Worm (Caenorhabditis elegans) whole organism, L2 larva: ENCODE measurements around the gene osm-12.

Experiments used
- C34F6.9 ChIP-seq: fragments of 150-350 bp; optimal IDR thresholded peaks from 2 replicates; lab custom pipeline; 2014; ENCODE audit warnings: missing biosample characterization, missing genetic modification characterization
- F13H6.1 ChIP-seq: sonication (generic microtip); optimal IDR thresholded peaks from 2 replicates; lab custom pipeline; 2016; ENCODE audit warnings: missing genetic modification characterization, missing compliant biosample characterization
- Y55F3AM.14 ChIP-seq: fragments of 200-800 bp; sonication (Bioruptor generic); optimal IDR thresholded peaks from 2 replicates; lab custom pipeline; 2018; ENCODE audit warnings: mild to moderate bottlenecking, missing genetic modification characterization, missing compliant biosample characterization
- ZK546.5 ChIP-seq: sonication (generic microtip); optimal IDR thresholded peaks from 2 replicates; lab custom pipeline; 2017; ENCODE audit warnings: missing biosample characterization, missing genetic modification characterization
- alr-1 ChIP-seq: fragments of 150-350 bp; optimal IDR thresholded peaks from 2 replicates; lab custom pipeline; 2014; ENCODE audit warnings: missing biosample characterization, missing genetic modification characterization
- aly-2 ChIP-seq: fragments of 150-350 bp; optimal IDR thresholded peaks from 2 replicates; lab custom pipeline; 2014; ENCODE audit warnings: missing biosample characterization, missing genetic modification characterization
- ama-1 ChIP-seq: fragments of 150-350 bp; optimal IDR thresholded peaks from 2 replicates; lab custom pipeline; 2018; ENCODE audit warnings: inconsistent platforms
- ceh-16 ChIP-seq: fragments of 150-350 bp; optimal IDR thresholded peaks from 2 replicates; lab custom pipeline; 2014; ENCODE audit warnings: missing biosample characterization, missing genetic modification characterization
- crh-2 ChIP-seq: sonication (generic microtip); optimal IDR thresholded peaks from 2 replicates; lab custom pipeline; 2017; ENCODE audit warnings: missing biosample characterization, missing genetic modification characterization
- dmd-4 ChIP-seq: sonication (generic microtip); optimal IDR thresholded peaks from 2 replicates; lab custom pipeline; 2017; ENCODE audit warnings: missing biosample characterization, missing genetic modification characterization
- egl-27 ChIP-seq: sonication (generic microtip); optimal IDR thresholded peaks from 3 replicates; lab custom pipeline; 2017; ENCODE audit warnings: missing biosample characterization, missing genetic modification reagents, missing genetic modification characterization
- elt-1 ChIP-seq: fragments of 150-350 bp; optimal IDR thresholded peaks from 2 replicates; lab custom pipeline; 2014; ENCODE audit warnings: missing biosample characterization, missing genetic modification characterization
- elt-3 ChIP-seq: sonication (generic microtip); optimal IDR thresholded peaks from 2 replicates; lab custom pipeline; 2017; ENCODE audit warnings: missing biosample characterization, missing genetic modification characterization
- gmeb-1 ChIP-seq: fragments of 150-350 bp; optimal IDR thresholded peaks from 2 replicates; lab custom pipeline; 2014; ENCODE audit warnings: missing biosample characterization, missing genetic modification characterization
- lin-11 ChIP-seq: fragments of 150-350 bp; sonication (generic microtip); optimal IDR thresholded peaks from 2 replicates; lab custom pipeline; 2014; ENCODE audit warnings: missing biosample characterization, missing genetic modification characterization, inconsistent platforms, mixed read lengths
- lin-13 ChIP-seq: fragments of 150-350 bp; optimal IDR thresholded peaks from 2 replicates; lab custom pipeline; 2014; ENCODE audit warnings: missing biosample characterization, missing genetic modification reagents, missing genetic modification characterization
- lin-39 ChIP-seq: fragments of 150-350 bp; optimal IDR thresholded peaks from 2 replicates; lab custom pipeline; 2014; ENCODE audit warnings: missing biosample characterization, missing genetic modification reagents, missing genetic modification characterization
- lsy-2 ChIP-seq, 2 experiments: fragments of 150-350 bp in 1 of 2; sonication (generic microtip) in 1 of 2; optimal IDR thresholded peaks; 2 replicates each; lab custom pipeline; 2014 to 2017; ENCODE audit warnings: missing biosample characterization in 2 of 2, missing genetic modification characterization in 2 of 2
- mab-5 ChIP-seq: fragments of 150-350 bp; optimal IDR thresholded peaks from 2 replicates; lab custom pipeline; 2014; ENCODE audit warnings: missing biosample characterization, missing genetic modification characterization
- mbf-1 ChIP-seq: sonication (generic microtip); optimal IDR thresholded peaks from 2 replicates; lab custom pipeline; 2017; ENCODE audit warnings: missing biosample characterization, missing genetic modification characterization
- nhr-10 ChIP-seq: sonication (generic microtip); optimal IDR thresholded peaks from 2 replicates; lab custom pipeline; 2017; ENCODE audit warnings: missing biosample characterization, missing genetic modification characterization
- nhr-11 ChIP-seq: fragments of 150-350 bp; optimal IDR thresholded peaks from 2 replicates; lab custom pipeline; 2014; ENCODE audit warnings: missing biosample characterization, missing genetic modification characterization
- nhr-12 ChIP-seq: fragments of 150-350 bp; optimal IDR thresholded peaks from 2 replicates; lab custom pipeline; 2014; ENCODE audit warnings: missing biosample characterization, missing genetic modification characterization
- nhr-129 ChIP-seq: fragments of 150-350 bp; optimal IDR thresholded peaks from 2 replicates; lab custom pipeline; 2014; ENCODE audit warnings: missing biosample characterization, missing genetic modification characterization
- nhr-23 ChIP-seq: fragments of 150-350 bp; optimal IDR thresholded peaks from 2 replicates; lab custom pipeline; 2014; ENCODE audit warnings: missing biosample characterization, missing genetic modification reagents, missing genetic modification characterization
- nhr-237 ChIP-seq: fragments of 150-350 bp; optimal IDR thresholded peaks from 2 replicates; lab custom pipeline; 2014; ENCODE audit warnings: missing biosample characterization, missing genetic modification characterization
- nhr-25 ChIP-seq: fragments of 150-350 bp; sonication (generic microtip); optimal IDR thresholded peaks from 3 replicates; lab custom pipeline; 2014; ENCODE audit warnings: missing biosample characterization, missing genetic modification characterization
- nhr-6 ChIP-seq: fragments of 150-350 bp; optimal IDR thresholded peaks from 2 replicates; lab custom pipeline; 2014; ENCODE audit warnings: missing biosample characterization, missing genetic modification characterization
- nhr-77 ChIP-seq: fragments of 150-350 bp; optimal IDR thresholded peaks from 2 replicates; lab custom pipeline; 2014; ENCODE audit warnings: missing biosample characterization, missing genetic modification characterization
- peb-1 ChIP-seq: fragments of 150-350 bp; optimal IDR thresholded peaks from 2 replicates; lab custom pipeline; 2014; ENCODE audit warnings: missing biosample characterization, missing genetic modification characterization
- sem-4 ChIP-seq: fragments of 150-350 bp; optimal IDR thresholded peaks from 2 replicates; lab custom pipeline; 2014; ENCODE audit warnings: missing biosample characterization, missing genetic modification reagents, missing genetic modification characterization
- sma-3 ChIP-seq: sonication (generic microtip); optimal IDR thresholded peaks from 2 replicates; lab custom pipeline; 2016; ENCODE audit warnings: missing genetic modification reagents, missing genetic modification characterization, missing compliant biosample characterization
- sma-9 ChIP-seq, 2 experiments: fragments of 150-350 bp in 1 of 2; sonication (generic microtip) in 1 of 2; optimal IDR thresholded peaks; 2 replicates each; lab custom pipeline; 2014 to 2016; ENCODE audit warnings: missing genetic modification characterization in 2 of 2, mild to moderate bottlenecking in 1 of 2, missing biosample characterization in 1 of 2, missing compliant biosample characterization in 1 of 2, missing genetic modification reagents in 1 of 2, moderate library complexity in 1 of 2
- snpc-4 ChIP-seq: fragments of 150-350 bp; optimal IDR thresholded peaks from 2 replicates; lab custom pipeline; 2014; ENCODE audit warnings: missing biosample characterization, missing genetic modification characterization
- unc-39 ChIP-seq: fragments of 150-350 bp; optimal IDR thresholded peaks from 2 replicates; lab custom pipeline; 2014; ENCODE audit warnings: missing biosample characterization, missing genetic modification characterization
- unc-55 ChIP-seq: fragments of 150-350 bp; sonication (generic microtip); optimal IDR thresholded peaks from 3 replicates; lab custom pipeline; 2014; ENCODE audit warnings: missing biosample characterization, missing genetic modification reagents, missing genetic modification characterization
- unc-62 ChIP-seq: fragments of 150-350 bp; optimal IDR thresholded peaks from 2 replicates; lab custom pipeline; 2014; ENCODE audit warnings: missing biosample characterization, missing genetic modification reagents, missing genetic modification characterization
- zag-1 ChIP-seq: fragments of 150-350 bp; optimal IDR thresholded peaks from 2 replicates; lab custom pipeline; 2014; ENCODE audit warnings: missing biosample characterization, missing genetic modification characterization
- ztf-1 ChIP-seq: fragments of 200-800 bp; sonication (Bioruptor generic); conservative IDR thresholded peaks from 2 replicates; pipeline ENCODE4 v1.3.6; 2022; ENCODE audit warnings: missing genetic modification characterization, missing compliant biosample characterization
- ztf-11 ChIP-seq: sonication (generic microtip); optimal IDR thresholded peaks from 2 replicates; lab custom pipeline; 2017; ENCODE audit warnings: missing biosample characterization, missing genetic modification characterization
- ztf-4 ChIP-seq: fragments of 150-350 bp; optimal IDR thresholded peaks from 2 replicates; lab custom pipeline; 2014; ENCODE audit warnings: missing biosample characterization, missing genetic modification characterization

osm-12 gene

DNA sequence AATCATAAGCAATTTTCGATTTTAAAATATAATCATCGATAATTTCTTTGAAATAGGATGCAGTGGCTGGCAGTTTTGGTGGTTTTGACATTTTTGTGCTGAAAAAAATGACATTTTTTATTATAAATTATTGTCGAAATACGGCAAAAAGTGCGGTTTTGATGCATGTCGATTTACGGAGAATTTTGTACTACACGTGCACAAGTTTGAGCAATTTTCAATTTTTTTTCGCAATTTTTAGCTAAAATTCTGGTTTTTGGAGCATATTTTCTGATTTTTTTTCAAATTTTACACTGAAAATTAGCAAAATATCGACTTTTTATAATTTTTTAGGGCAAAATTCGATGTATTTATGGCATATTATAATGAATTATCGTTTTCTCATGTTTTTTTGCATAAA, 13.3 kb upstream of the osm-12 start, which contains the start of gene Y75B8A.13:
Y75B8A.13 (minus strand) TSS at position 101 of the 400 bp plus-strand sequence.
- TF ChIP-seq alr-1 (tag; lab: Kevin White, UChicago) (no peak), nhr-10 (tag; lab: Kevin White, UChicago) (no peak), peb-1 (tag; lab: Kevin White, UChicago) (no peak), lin-13 (GFP tag; lab: Kevin White, UChicago) (no peak), unc-39 (tag; lab: Kevin White, UChicago) (no peak), egl-27 (tag; lab: Kevin White, UChicago) (no peak), ceh-16 (no peak), unc-55 (GFP tag; lab: Kevin White, UChicago) (no peak), unc-62 (no peak), sma-3 (no peak), elt-3 (no peak), ztf-1 (no peak), nhr-6 (no peak), lsy-2 (tag; optimal IDR thresholded peaks at IDR 0.05; lab: Kevin White, UChicago) (no peak), ZK546.5 (no peak), nhr-11 (tag; lab: Kevin White, UChicago) (no peak), sem-4 (tag; lab: Kevin White, UChicago) (no peak)

DNA sequence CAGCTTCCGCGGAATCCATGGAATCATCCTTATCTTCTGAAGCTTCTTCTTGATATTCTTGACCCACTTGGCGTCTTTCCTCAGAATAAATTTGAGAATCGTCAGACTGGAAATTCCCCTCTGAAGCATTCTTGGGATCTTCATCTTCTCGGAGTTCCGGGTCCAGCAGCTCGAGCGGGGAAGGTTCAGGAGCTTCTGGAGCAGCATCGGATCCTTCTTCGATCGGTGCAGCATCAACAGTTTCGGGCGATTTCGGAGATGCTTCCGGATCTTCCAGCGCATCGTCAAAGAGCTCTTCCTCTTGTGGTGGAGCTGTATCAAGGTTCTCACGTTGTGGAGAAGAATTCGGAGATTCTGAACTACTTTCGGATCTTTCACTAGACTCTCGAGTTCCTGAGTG, 5.2 kb upstream of the osm-12 start:
- no peak for TF ChIP-seq crh-2
- TF ChIP-seq elt-3 = no peak
- TF ChIP-seq peb-1 (tag; lab: Kevin White, UChicago) = no peak
- no peak for TF ChIP-seq sma-9 (GFP tag; optimal IDR thresholded peaks at IDR 0.05; lab: Kevin White, UChicago)
- no peak for TF ChIP-seq sma-9 (tag; optimal IDR thresholded peaks at IDR 0.05; lab: Kevin White, UChicago)
- no peak for TF ChIP-seq unc-62
- no peak for TF ChIP-seq nhr-237 (tag; lab: Kevin White, UChicago)
- TF ChIP-seq ZK546.5 = no peak
- no peak for TF ChIP-seq sma-3
- TF ChIP-seq C34F6.9 (tag; lab: Kevin White, UChicago) = no peak
- TF ChIP-seq nhr-10 (tag; lab: Kevin White, UChicago) = no peak
- TF ChIP-seq, all 48 proteins: peak for 0

DNA sequence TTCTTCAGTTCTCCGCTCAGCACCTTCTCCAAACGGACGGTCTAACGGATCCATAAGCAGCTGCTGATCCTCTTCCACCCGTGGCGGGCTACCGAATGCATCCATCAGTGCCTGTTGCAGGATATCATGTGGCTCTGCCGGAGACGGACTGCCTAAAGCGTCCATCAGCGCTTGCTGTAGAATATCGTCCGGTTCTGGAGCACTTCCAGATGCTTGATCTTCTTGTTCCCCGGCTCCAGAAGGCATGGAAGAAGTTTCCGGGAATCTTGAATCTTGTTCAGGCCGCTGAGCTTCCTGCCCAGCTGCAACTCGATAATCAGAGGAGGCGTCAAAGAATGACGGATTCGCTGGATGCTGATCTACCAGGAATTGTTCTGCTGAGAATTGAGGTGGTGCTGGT, 2.9 kb upstream of the osm-12 start:
- TF ChIP-seq elt-3 (no peak), sma-9 (GFP tag; optimal IDR thresholded peaks at IDR 0.05; lab: Kevin White, UChicago) (no peak), sma-9 (tag; optimal IDR thresholded peaks at IDR 0.05; lab: Kevin White, UChicago) (no peak), aly-2 (tag; lab: Kevin White, UChicago) (no peak), sma-3 (no peak), elt-1 (no peak), snpc-4 (tag; lab: Kevin White, UChicago) (no peak), nhr-77 (tag; lab: Kevin White, UChicago) (no peak), mbf-1 (tag; lab: Kevin White, UChicago) (no peak), lsy-2 (tag; optimal IDR thresholded peaks at IDR 0.05; lab: Kevin White, UChicago) (no peak), zag-1 (no peak), F13H6.1 (no peak), nhr-129 (no peak), lin-39 (no peak), nhr-12 (tag; lab: Kevin White, UChicago) (no peak), ama-1 (lab: Kevin White, UChicago) (no peak), ztf-11 (no peak), ceh-16 (no peak), nhr-11 (tag; lab: Kevin White, UChicago) (no peak), nhr-25 (tag; lab: Kevin White, UChicago) (no peak), dmd-4 (tag; lab: Kevin White, UChicago) (no peak)

- TF ChIP-seq ama-1 (lab: Kevin White, UChicago) (no peak), ztf-4 (tag; lab: Kevin White, UChicago) (no peak), nhr-77 (tag; lab: Kevin White, UChicago) (no peak), nhr-23 (no peak), egl-27 (tag; lab: Kevin White, UChicago) (no peak), ceh-16 (no peak), lin-11 (tag; lab: Kevin White, UChicago) (no peak), nhr-237 (tag; lab: Kevin White, UChicago) (no peak), aly-2 (tag; lab: Kevin White, UChicago) (no peak), ztf-11 (no peak), nhr-10 (tag; lab: Kevin White, UChicago) (no peak), lin-13 (GFP tag; lab: Kevin White, UChicago) (no peak), mab-5 (no peak), ztf-1 (no peak), dmd-4 (tag; lab: Kevin White, UChicago) (no peak), C34F6.9 (tag; lab: Kevin White, UChicago) (no peak), crh-2 (no peak), Y55F3AM.14 (GFP tag; lab: Kevin White, UChicago) (no peak), elt-1 (no peak), gmeb-1 (tag; lab: Kevin White, UChicago) (no peak)
Measured at ce11 chrIII:12198135-12198534, 4.2 kb downstream of the osm-12 start.
